Worm (Caenorhabditis elegans): Measurements from ENCODE around the gene T28A11.22.

T28A11.22 gene

ce11 chrV:3257277-3257676 is at the start of gene T28A11.22:
Gene T28A11.22, plus strand, starts transcription at chrV:3257577.
- no peak for TF ChIP-seq Y48G9A.11 (GFP tag; IDR thresholded peaks at IDR 0.05)
- TF ChIP-seq lin-29 (GFP tag; IDR thresholded peaks at IDR 0.05) = no peak
- TF ChIP-seq nhr-41 (GFP tag; IDR thresholded peaks at IDR 0.05) = no peak
- no peak for TF ChIP-seq zag-1 (tag; optimal IDR thresholded peaks at IDR 0.05)
- TF ChIP-seq lin-38 (GFP tag; IDR thresholded peaks at IDR 0.05) = no peak
- no peak for TF ChIP-seq cey-2 (tag; optimal IDR thresholded peaks at IDR 0.05; ENCODE audit: borderline replicate concordance, insufficient read depth)
- no peak for TF ChIP-seq snpc-4 (tag; optimal IDR thresholded peaks at IDR 0.05)
- no peak for TF ChIP-seq lin-1 (GFP tag; IDR thresholded peaks at IDR 0.05)
- no peak for TF ChIP-seq mes-2 (tag; optimal IDR thresholded peaks at IDR 0.05; ENCODE audit: poor library complexity, severe bottlenecking)
- TF ChIP-seq dmd-8 (GFP tag; IDR thresholded peaks at IDR 0.05) = no peak
- no peak for TF ChIP-seq ctbp-1 (GFP tag; IDR thresholded peaks at IDR 0.05)
- TF ChIP-seq daf-16 (GFP tag; optimal IDR thresholded peaks at IDR 0.05) = no peak
- TF ChIP-seq daf-16 (tag; optimal IDR thresholded peaks at IDR 0.05) = no peak
- TF ChIP-seq ama-1 (optimal IDR thresholded peaks at IDR 0.05) = no peak
- no peak for TF ChIP-seq ceh-82 (tag; optimal IDR thresholded peaks at IDR 0.05)
- no peak for TF ChIP-seq fos-1 (tag; optimal IDR thresholded peaks at IDR 0.05)
- no peak for TF ChIP-seq lsy-2 (tag; optimal IDR thresholded peaks at IDR 0.05)

- TF ChIP-seq Y105C5A.15 (GFP tag; IDR thresholded peaks at IDR 0.05) (no peak), unc-62 (GFP tag; optimal IDR thresholded peaks at IDR 0.05 in 1 of 2) (peak in 1 of 2 experiments; percentile 82), unc-62 (tag; optimal IDR thresholded peaks at IDR 0.05) (no peak), skn-1 (tag; optimal IDR thresholded peaks at IDR 0.05) (no peak), Y75B8A.6 (GFP tag; IDR thresholded peaks at IDR 0.05) (no peak), mep-1 (tag; optimal IDR thresholded peaks at IDR 0.05) (no peak)
These were observed 48.4 kb upstream of the T28A11.22 start for ce11 chrV:3208940-3209339.

- TF ChIP-seq aha-1 (tag) (peak; percentile 9), lsy-2 (tag; optimal IDR thresholded peaks at IDR 0.05) (no peak), nhr-237 (tag; optimal IDR thresholded peaks at IDR 0.05) (no peak), Y48G9A.11 (GFP tag; IDR thresholded peaks at IDR 0.05) (no peak), unc-130 (GFP tag; optimal IDR thresholded peaks at IDR 0.05) (no peak), snpc-1.2 (GFP tag; IDR thresholded peaks at IDR 0.05) (no peak), ctbp-1 (GFP tag; IDR thresholded peaks at IDR 0.05) (no peak), zfp-2 (tag; optimal IDR thresholded peaks at IDR 0.05) (no peak), nhr-25 (tag; optimal IDR thresholded peaks at IDR 0.05; ENCODE audit: borderline replicate concordance, insufficient read depth) (no peak), set-16 (GFP tag; IDR thresholded peaks at IDR 0.05) (peak; percentile 78)
These were observed 47.2 kb upstream of the T28A11.22 start, which contains the start of gene apx-1 for ce11 chrV:3210147-3210546. Gene apx-1, plus strand, starts transcription at chrV:3210196.

- TF ChIP-seq lin-38 (GFP tag; IDR thresholded peaks at IDR 0.05) = no peak
- TF ChIP-seq unc-62 (GFP tag; optimal IDR thresholded peaks at IDR 0.05 in 1 of 2) = peak in 1 of 2 experiments; percentile 31
- TF ChIP-seq unc-62 (tag; optimal IDR thresholded peaks at IDR 0.05) = no peak
- no peak for TF ChIP-seq zfp-2 (tag; optimal IDR thresholded peaks at IDR 0.05)
- no peak for TF ChIP-seq hmg-1.1 (GFP tag; IDR thresholded peaks at IDR 0.05)
- no peak for TF ChIP-seq pha-4 (GFP tag; IDR thresholded peaks at IDR 0.05)
- TF ChIP-seq pha-4 (tag; optimal IDR thresholded peaks at IDR 0.05) = no peak
- TF ChIP-seq dmd-8 (GFP tag; IDR thresholded peaks at IDR 0.05) = no peak
These were observed 38.8 kb upstream of the T28A11.22 start for ce11 chrV:3218604-3219003.

ce11 chrV:3227373-3227772 is 30.0 kb upstream of the T28A11.22 start, which contains the start of gene K08D9.2:
Gene K08D9.2, plus strand, starts transcription at chrV:3227673.
- TF ChIP-seq mxl-3 (GFP tag; optimal IDR thresholded peaks at IDR 0.05) (no peak), rbr-2 (tag; optimal IDR thresholded peaks at IDR 0.05) (no peak), lin-29 (GFP tag; IDR thresholded peaks at IDR 0.05) (no peak), ztf-7 (tag; optimal IDR thresholded peaks at IDR 0.05) (no peak), unc-130 (GFP tag; optimal IDR thresholded peaks at IDR 0.05) (no peak), madf-5 (GFP tag; IDR thresholded peaks at IDR 0.05) (no peak), zfp-2 (tag; optimal IDR thresholded peaks at IDR 0.05) (no peak), fos-1 (tag; optimal IDR thresholded peaks at IDR 0.05) (no peak), ama-1 (optimal IDR thresholded peaks at IDR 0.05) (no peak), daf-12 (tag; optimal IDR thresholded peaks at IDR 0.05) (no peak), lir-3 (tag; optimal IDR thresholded peaks at IDR 0.05) (no peak), ZK546.5 (tag; optimal IDR thresholded peaks at IDR 0.05) (no peak), lin-13 (GFP tag; optimal IDR thresholded peaks at IDR 0.05) (no peak), nhr-111 (GFP tag; optimal IDR thresholded peaks at IDR 0.05) (no peak), set-16 (GFP tag; IDR thresholded peaks at IDR 0.05) (no peak), hlh-30 (tag; optimal IDR thresholded peaks at IDR 0.05; ENCODE audit: insufficient read depth) (no peak), Y48G9A.11 (GFP tag; IDR thresholded peaks at IDR 0.05) (no peak), mdt-29 (GFP tag; IDR thresholded peaks at IDR 0.05) (no peak), ceh-44 (GFP tag; IDR thresholded peaks at IDR 0.05) (no peak)
